Worm (Caenorhabditis elegans): Measurements from ENCODE around the gene C24H12.1.

- no peak for TF ChIP-seq ceh-82 (tag; optimal IDR thresholded peaks at IDR 0.05)
- no peak for TF ChIP-seq nhr-25 (tag; optimal IDR thresholded peaks at IDR 0.05)
- no peak for TF ChIP-seq elt-3 (tag; optimal IDR thresholded peaks at IDR 0.05)
- TF ChIP-seq crh-2 (tag; optimal IDR thresholded peaks at IDR 0.05), result no peak
- TF ChIP-seq lin-39 (tag; optimal IDR thresholded peaks at IDR 0.05), result no peak
- no peak for TF ChIP-seq nhr-237 (tag; optimal IDR thresholded peaks at IDR 0.05)
- TF ChIP-seq ama-1 (optimal IDR thresholded peaks at IDR 0.05), result no peak
- TF ChIP-seq unc-39 (tag; optimal IDR thresholded peaks at IDR 0.05), result no peak
- no peak for TF ChIP-seq ceh-16 (tag; optimal IDR thresholded peaks at IDR 0.05)
- TF ChIP-seq mdl-1 (tag; optimal IDR thresholded peaks at IDR 0.05), result no peak
- no peak for TF ChIP-seq nhr-6 (tag; optimal IDR thresholded peaks at IDR 0.05)
These were observed 3.9 kb upstream of the C24H12.1 start for ce11 chrII:437279-437678.
